Fruit fly (Drosophila melanogaster): ENCODE results near the gene CG13855.
A peak's percentile ranks its signal among the peaks of the same experiment; 100 is the strongest.

dm6 chr3R:22423996-22424395 is 18.3 kb downstream of the CG13855 start:
- TF ChIP-seq Ets98B (GFP tag; IDR thresholded peaks at IDR 0.05) (no peak), EcR (GFP tag; optimal IDR thresholded peaks at IDR 0.05) (peak; percentile 30), CG13204 (GFP tag; optimal IDR thresholded peaks at IDR 0.05) (no peak), CG14655 (GFP tag; optimal IDR thresholded peaks at IDR 0.05) (no peak), CG12605 (GFP tag; IDR thresholded peaks at IDR 0.05) (0 out of 2 replicates have a peak, but pooled peaks have one; percentile 34)
